Worm (Caenorhabditis elegans): ENCODE measurements around the gene cct-1.
A peak's percentile ranks its signal among the peaks of the same experiment; 100 is the strongest.

cct-1 gene

DNA sequence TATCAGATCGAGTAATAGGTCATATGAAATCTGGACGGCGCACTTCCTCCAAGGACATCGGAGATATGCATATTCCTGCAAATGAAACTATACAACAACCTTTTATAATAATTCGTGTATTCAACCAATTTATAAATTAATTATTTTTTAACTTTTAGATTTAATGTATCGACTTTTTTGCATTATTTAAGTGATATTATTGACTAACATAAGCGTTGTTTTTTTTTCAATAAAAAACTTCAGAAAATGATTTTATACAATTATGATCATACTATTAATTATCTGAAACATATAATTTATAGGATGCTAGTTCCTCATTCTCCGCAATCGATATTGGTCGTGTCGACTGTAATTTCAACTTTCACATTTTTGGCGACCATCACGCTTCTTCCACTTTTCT, 18.8 kb downstream of the cct-1 start, which contains the start of gene col-76:
Gene col-76, plus strand, starts transcription at position 301 of the 400 bp plus-strand sequence.
- no peak for TF ChIP-seq sptf-1 (tag; optimal IDR thresholded peaks at IDR 0.05)
- no peak for TF ChIP-seq nhr-77 (tag; optimal IDR thresholded peaks at IDR 0.05)
- TF ChIP-seq elt-2 (tag; optimal IDR thresholded peaks at IDR 0.05), result no peak
- TF ChIP-seq lir-3 (tag; optimal IDR thresholded peaks at IDR 0.05; ENCODE audit: poor library complexity), result no peak
- no peak for TF ChIP-seq nhr-237 (tag; optimal IDR thresholded peaks at IDR 0.05)
- TF ChIP-seq unc-62 (GFP tag; optimal IDR thresholded peaks at IDR 0.05), result no peak

DNA sequence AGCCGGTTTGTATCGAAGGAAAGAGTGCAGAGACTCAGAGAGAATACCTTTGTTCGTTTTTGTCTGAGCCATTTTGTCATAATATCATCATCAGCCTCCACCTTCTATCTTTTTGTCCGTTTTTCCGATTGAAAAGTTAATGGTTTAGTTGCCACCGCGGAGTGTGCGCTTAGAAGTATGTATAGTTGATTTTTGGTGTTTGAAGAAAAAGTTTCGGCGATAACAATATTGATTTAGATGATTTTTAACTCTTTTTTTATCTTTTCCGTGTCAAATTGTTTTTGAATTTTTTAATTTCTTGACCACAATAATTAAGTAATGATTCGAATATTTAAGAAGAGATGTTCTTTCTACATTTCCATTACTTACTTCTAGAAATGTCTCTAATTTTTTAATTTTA, 20.4 kb downstream of the cct-1 start:
- TF ChIP-seq fkh-8 (tag; optimal IDR thresholded peaks at IDR 0.05), result no peak
- no peak for TF ChIP-seq efl-1 (optimal IDR thresholded peaks at IDR 0.05)
- TF ChIP-seq efl-1 (GFP tag; optimal IDR thresholded peaks at IDR 0.05 in 1 of 2), result peak in 1 of 2 experiments; percentile 79
- TF ChIP-seq C16A3.4 (tag; optimal IDR thresholded peaks at IDR 0.05), result no peak
- peak; percentile 30 for TF ChIP-seq elt-2 (tag; optimal IDR thresholded peaks at IDR 0.05)

- TF ChIP-seq nhr-85 (tag) (no peak), swsn-7 (tag; optimal IDR thresholded peaks at IDR 0.05) (no peak), aha-1 (tag; optimal IDR thresholded peaks at IDR 0.05) (no peak), nhr-77 (tag; optimal IDR thresholded peaks at IDR 0.05) (no peak), lin-35 (GFP tag; optimal IDR thresholded peaks at IDR 0.05) (no peak), hlh-4 (tag; optimal IDR thresholded peaks at IDR 0.05) (no peak), vab-15 (tag; optimal IDR thresholded peaks at IDR 0.05) (no peak), zip-4 (GFP tag; optimal IDR thresholded peaks at IDR 0.05) (no peak), efl-1 (optimal IDR thresholded peaks at IDR 0.05) (no peak), efl-1 (GFP tag; optimal IDR thresholded peaks at IDR 0.05 in 1 of 2) (no peak), fkh-4 (tag; optimal IDR thresholded peaks at IDR 0.05; ENCODE audit: borderline replicate concordance) (no peak), jun-1 (tag; optimal IDR thresholded peaks at IDR 0.05) (no peak), tlp-1 (tag; optimal IDR thresholded peaks at IDR 0.05) (no peak), nhr-19 (GFP tag; conservative IDR thresholded peaks at IDR 0.05) (no peak), ceh-8 (GFP tag; optimal IDR thresholded peaks at IDR 0.05) (no peak), irx-1 (tag; optimal IDR thresholded peaks at IDR 0.05) (no peak), lir-3 (tag; optimal IDR thresholded peaks at IDR 0.05; ENCODE audit: poor library complexity) (no peak)
These were observed 24.2 kb downstream of the cct-1 start, which contains the start of gene M110.8 for ce11 chrII:8209476-8209875. M110.8 (minus strand) TSS chrII:8209576.

ce11 chrII:8212680-8213079, 27.4 kb downstream of the cct-1 start, which contains the start of gene twk-3:
twk-3 (minus strand) TSS chrII:8212780.
- TF ChIP-seq ceh-90 (tag; optimal IDR thresholded peaks at IDR 0.05) (no peak), grh-1 (GFP tag; IDR thresholded peaks at IDR 0.05) (no peak), sox-4 (tag; optimal IDR thresholded peaks at IDR 0.05) (no peak), ztf-11 (tag; optimal IDR thresholded peaks at IDR 0.05) (no peak), elt-3 (tag; optimal IDR thresholded peaks at IDR 0.05) (no peak), pax-3 (tag; optimal IDR thresholded peaks at IDR 0.05) (no peak), mdl-1 (tag; optimal IDR thresholded peaks at IDR 0.05) (no peak)

- TF ChIP-seq pax-3 (tag; optimal IDR thresholded peaks at IDR 0.05) (no peak), efl-3 (GFP tag; optimal IDR thresholded peaks at IDR 0.05) (no peak), aha-1 (tag; optimal IDR thresholded peaks at IDR 0.05) (no peak), nhr-12 (tag; optimal IDR thresholded peaks at IDR 0.05) (no peak), sptf-1 (tag; optimal IDR thresholded peaks at IDR 0.05) (no peak), fkh-4 (tag; optimal IDR thresholded peaks at IDR 0.05; ENCODE audit: borderline replicate concordance) (no peak), C16A3.4 (tag; optimal IDR thresholded peaks at IDR 0.05) (no peak), blmp-1 (tag; optimal IDR thresholded peaks at IDR 0.05) (no peak), zag-1 (tag; optimal IDR thresholded peaks at IDR 0.05) (no peak), dsc-1 (tag; optimal IDR thresholded peaks at IDR 0.05) (no peak), snu-23 (GFP tag; optimal IDR thresholded peaks at IDR 0.05) (no peak), swsn-7 (tag; optimal IDR thresholded peaks at IDR 0.05) (no peak)
These were observed 29.1 kb downstream of the cct-1 start, which contains the start of gene M110.10 for ce11 chrII:8214367-8214766. M110.10 (minus strand) TSS chrII:8214467.

All from whole organism, L1 larva.